Worm (Caenorhabditis elegans): ENCODE results near the gene epc-1.

The epc-1 gene

DNA sequence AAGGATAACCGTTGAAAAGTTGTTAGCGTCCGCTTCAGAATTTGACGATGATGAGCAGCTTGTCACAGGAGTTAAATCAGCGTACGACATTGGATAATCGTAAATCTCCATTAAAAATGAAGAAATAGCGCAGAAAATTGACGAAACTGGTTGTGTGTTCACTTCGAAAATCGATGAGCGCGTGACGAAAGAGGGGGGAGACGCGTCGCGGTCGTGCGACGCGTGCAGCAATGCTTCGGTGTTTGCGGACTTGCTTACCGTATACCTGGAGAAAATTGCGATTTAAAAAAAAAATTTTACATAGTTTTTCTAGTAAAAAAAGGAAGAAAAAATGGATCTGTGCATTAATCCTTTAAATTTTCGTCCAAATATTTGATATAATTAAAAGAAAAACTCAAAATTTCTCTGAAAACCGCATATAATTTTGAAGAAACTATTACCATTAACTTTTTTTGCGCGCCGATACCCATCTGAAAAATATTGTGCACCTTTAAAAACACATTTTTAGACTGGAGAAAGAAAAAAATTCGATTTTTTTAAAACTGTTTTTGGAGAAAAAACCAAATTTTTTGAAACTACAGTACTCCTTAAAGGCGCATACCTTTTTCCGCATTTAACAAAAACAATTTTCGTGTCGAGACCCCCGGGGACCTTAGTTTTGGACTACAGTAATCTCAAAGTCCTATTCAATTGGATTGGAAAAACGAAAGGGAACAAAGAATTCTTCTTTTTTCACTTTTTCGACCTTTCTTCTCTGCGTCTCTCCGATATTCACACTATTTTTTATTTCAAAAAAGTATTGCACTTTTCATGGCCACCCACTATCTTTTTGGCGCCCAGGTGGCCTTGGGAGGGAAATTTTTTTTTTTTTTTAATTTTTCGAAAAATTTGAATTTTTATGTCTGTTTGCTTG is 9.7 kb downstream of the epc-1 start:
- TF ChIP-seq attf-4 (tag; optimal IDR thresholded peaks at IDR 0.05) (no peak), lin-29 (GFP tag; IDR thresholded peaks at IDR 0.05) (peak; percentile 9; the same call in 1 of the 2 replicates), cey-2 (tag; optimal IDR thresholded peaks at IDR 0.05; ENCODE audit: borderline replicate concordance, insufficient read depth) (no peak), dpl-1 (GFP tag; optimal IDR thresholded peaks at IDR 0.05) (peak; percentile 81), lsy-2 (tag; optimal IDR thresholded peaks at IDR 0.05) (peak; percentile 94 to 99), nhr-48 (tag; optimal IDR thresholded peaks at IDR 0.05) (no peak), ama-1 (optimal IDR thresholded peaks at IDR 0.05) (peak; percentile 89), mep-1 (tag; optimal IDR thresholded peaks at IDR 0.05) (peak; percentile 76), zip-2 (tag; optimal IDR thresholded peaks at IDR 0.05) (no peak), lin-1 (GFP tag; IDR thresholded peaks at IDR 0.05) (no peak; the same call in 1 of the 2 replicates), hlh-30 (tag; optimal IDR thresholded peaks at IDR 0.05; ENCODE audit: insufficient read depth) (peak; percentile 99), nhr-42 (GFP tag; IDR thresholded peaks at IDR 0.05) (peak; percentile 75), nhr-28 (tag; optimal IDR thresholded peaks at IDR 0.05) (peak; percentile 47), unc-62 (GFP tag; optimal IDR thresholded peaks at IDR 0.05 in 1 of 2) (peak in 1 of 2 experiments; percentile 97), unc-62 (tag; optimal IDR thresholded peaks at IDR 0.05) (no peak), zip-11 (GFP tag; IDR thresholded peaks at IDR 0.05) (no peak), dve-1 (tag; optimal IDR thresholded peaks at IDR 0.05; ENCODE audit: insufficient read depth) (peak; percentile 86), nhr-25 (tag; optimal IDR thresholded peaks at IDR 0.05; ENCODE audit: borderline replicate concordance, insufficient read depth) (peak; percentile 24), ceh-28 (tag; optimal IDR thresholded peaks at IDR 0.05) (peak; percentile 65), nhr-76 (tag; optimal IDR thresholded peaks at IDR 0.05) (no peak), unc-130 (GFP tag; optimal IDR thresholded peaks at IDR 0.05) (peak; percentile 25), jun-1 (tag; optimal IDR thresholded peaks at IDR 0.05) (no peak), pha-4 (GFP tag; IDR thresholded peaks at IDR 0.05) (peak; percentile 66), pha-4 (tag; optimal IDR thresholded peaks at IDR 0.05) (no peak), ces-1 (GFP tag; optimal IDR thresholded peaks at IDR 0.05) (no peak), R02D3.7 (tag; optimal IDR thresholded peaks at IDR 0.05) (no peak), daf-19 (GFP tag; conservative IDR thresholded peaks at IDR 0.05) (no peak), nhr-77 (tag; optimal IDR thresholded peaks at IDR 0.05) (peak; percentile 70), snpc-4 (tag; optimal IDR thresholded peaks at IDR 0.05) (no peak), nhr-111 (GFP tag; optimal IDR thresholded peaks at IDR 0.05) (peak; percentile 68), snpc-1.2 (GFP tag; IDR thresholded peaks at IDR 0.05) (peak; percentile 64), F37D6.2 (tag; optimal IDR thresholded peaks at IDR 0.05) (peak; percentile 75), ctbp-1 (GFP tag; IDR thresholded peaks at IDR 0.05) (peak; percentile 60), D1046.2 (GFP tag; IDR thresholded peaks at IDR 0.05) (0 out of 2 replicates have a peak, but pooled peaks have one; percentile 16), mdt-29 (GFP tag; IDR thresholded peaks at IDR 0.05) (no peak), fkh-10 (GFP tag; optimal IDR thresholded peaks at IDR 0.05) (peak; percentile 42), daf-12 (tag; optimal IDR thresholded peaks at IDR 0.05) (no peak), mes-2 (tag; optimal IDR thresholded peaks at IDR 0.05; ENCODE audit: poor library complexity, severe bottlenecking) (peak; percentile 84), F44E2.7 (GFP tag; IDR thresholded peaks at IDR 0.05) (no peak), zfp-3 (GFP tag; conservative IDR thresholded peaks at IDR 0.05) (peak; percentile 86), Y75B8A.6 (GFP tag; IDR thresholded peaks at IDR 0.05) (0 out of 2 replicates have a peak, but pooled peaks have one; percentile 73), hif-1 (tag; optimal IDR thresholded peaks at IDR 0.05) (peak in 1 of 2 experiments; percentile 59), pqm-1 (tag; optimal IDR thresholded peaks at IDR 0.05) (no peak), lin-15B (tag; optimal IDR thresholded peaks at IDR 0.05) (no peak), ceh-82 (tag; optimal IDR thresholded peaks at IDR 0.05) (no peak), aly-2 (tag; optimal IDR thresholded peaks at IDR 0.05) (peak; percentile 70), rbr-2 (tag; optimal IDR thresholded peaks at IDR 0.05) (peak; percentile 81), php-3 (GFP tag; IDR thresholded peaks at IDR 0.05) (peak; percentile 57; the same call in 1 of the 2 replicates), T20F7.1 (GFP tag; optimal IDR thresholded peaks at IDR 0.05) (peak; percentile 59)

Measured in whole organism, L4 larva.